Worm (Caenorhabditis elegans) whole organism, L3 larva: ENCODE results near the gene ZK470.6.
A peak's percentile ranks its signal among the peaks of the same experiment; 100 is the strongest.

Experiments
- R02D3.7 ChIP-seq: fragments of 150-350 bp; optimal IDR thresholded peaks from 2 replicates; lab custom pipeline; 2014; ENCODE audit warnings: missing biosample characterization, missing genetic modification characterization
- ZK546.5 ChIP-seq: sonication (generic microtip); optimal IDR thresholded peaks from 2 replicates; lab custom pipeline; 2017; ENCODE audit warnings: missing biosample characterization, missing genetic modification characterization
- aly-2 ChIP-seq: fragments of 150-350 bp; optimal IDR thresholded peaks from 2 replicates; lab custom pipeline; 2014; ENCODE audit warnings: missing biosample characterization, missing genetic modification characterization
- ama-1 ChIP-seq: fragments of 150-350 bp; optimal IDR thresholded peaks from 2 replicates; lab custom pipeline; 2018
- ceh-16 ChIP-seq: sonication (generic microtip); optimal IDR thresholded peaks from 2 replicates; lab custom pipeline; 2017; ENCODE audit warnings: missing biosample characterization, missing genetic modification characterization
- ceh-28 ChIP-seq: fragments of 150-350 bp; optimal IDR thresholded peaks from 2 replicates; lab custom pipeline; 2014; ENCODE audit warnings: missing biosample characterization, missing genetic modification reagents, missing genetic modification characterization
- ceh-82 ChIP-seq: fragments of 150-350 bp; optimal IDR thresholded peaks from 2 replicates; lab custom pipeline; 2014; ENCODE audit warnings: missing biosample characterization, missing genetic modification characterization
- ceh-9 ChIP-seq: sonication (generic microtip); optimal IDR thresholded peaks from 2 replicates; lab custom pipeline; 2018; ENCODE audit warnings: missing biosample characterization, missing genetic modification characterization
- daf-12 ChIP-seq: fragments of 150-350 bp; optimal IDR thresholded peaks from 2 replicates; lab custom pipeline; 2014; ENCODE audit warnings: missing biosample characterization, missing genetic modification reagents, missing genetic modification characterization
- egl-27 ChIP-seq: sonication (generic microtip); optimal IDR thresholded peaks from 4 replicates; lab custom pipeline; 2017; ENCODE audit warnings: missing biosample characterization, missing genetic modification reagents, missing genetic modification characterization
- egl-5 ChIP-seq: fragments of 150-350 bp; optimal IDR thresholded peaks from 2 replicates; lab custom pipeline; 2017; ENCODE audit warnings: missing biosample characterization, missing genetic modification reagents, missing genetic modification characterization, inconsistent platforms
- elt-1 ChIP-seq: fragments of 150-350 bp; optimal IDR thresholded peaks from 2 replicates; lab custom pipeline; 2014; ENCODE audit warnings: missing biosample characterization, missing genetic modification characterization
- elt-2 ChIP-seq: sonication (generic microtip); optimal IDR thresholded peaks from 2 replicates; lab custom pipeline; 2016; ENCODE audit warnings: missing genetic modification reagents, mild to moderate bottlenecking, missing genetic modification characterization, missing compliant biosample characterization
- elt-3 ChIP-seq, 3 experiments: fragments of 150-350 bp in 1 of 3; sonication (generic microtip) in 2 of 3; optimal IDR thresholded peaks; 2 replicates in 2 of 3; 4 replicates in 1 of 3; lab custom pipeline; 2014 to 2017; ENCODE audit warnings: missing biosample characterization in 3 of 3, missing genetic modification characterization in 3 of 3
- eor-1 ChIP-seq, 2 experiments: fragments of 150-350 bp; optimal IDR thresholded peaks; 2 replicates each; lab custom pipeline; 2014 to 2018; ENCODE audit warnings: missing biosample characterization in 2 of 2, missing genetic modification characterization in 2 of 2
- fkh-10 ChIP-seq: sonication (generic microtip); optimal IDR thresholded peaks from 2 replicates; lab custom pipeline; 2017; ENCODE audit warnings: missing biosample characterization, missing genetic modification reagents, missing genetic modification characterization
- fkh-2 ChIP-seq: fragments of 150-350 bp; optimal IDR thresholded peaks from 2 replicates; lab custom pipeline; 2014; ENCODE audit warnings: missing biosample characterization, missing genetic modification reagents, missing genetic modification characterization
- fos-1 ChIP-seq: fragments of 150-350 bp; optimal IDR thresholded peaks from 2 replicates; lab custom pipeline; 2014; ENCODE audit warnings: missing biosample characterization, missing genetic modification characterization
- hmg-11 ChIP-seq: sonication (generic microtip); optimal IDR thresholded peaks from 2 replicates; lab custom pipeline; 2016; ENCODE audit warnings: missing genetic modification characterization, missing compliant biosample characterization
- jun-1 ChIP-seq: fragments of 150-350 bp; optimal IDR thresholded peaks from 2 replicates; lab custom pipeline; 2014; ENCODE audit warnings: missing biosample characterization, missing genetic modification reagents, missing genetic modification characterization
- lin-15B ChIP-seq: fragments of 150-350 bp; optimal IDR thresholded peaks from 2 replicates; lab custom pipeline; 2014; ENCODE audit warnings: missing biosample characterization, missing genetic modification characterization
- lin-39 ChIP-seq: fragments of 150-350 bp; optimal IDR thresholded peaks from 2 replicates; lab custom pipeline; 2018; ENCODE audit warnings: missing biosample characterization, missing genetic modification reagents, missing genetic modification characterization
- mdl-1 ChIP-seq: fragments of 150-350 bp; optimal IDR thresholded peaks from 2 replicates; lab custom pipeline; 2014; ENCODE audit warnings: missing biosample characterization, missing genetic modification characterization
- mml-1 ChIP-seq: fragments of 150-350 bp; sonication (generic microtip); optimal IDR thresholded peaks from 3 replicates; lab custom pipeline; 2014; ENCODE audit warnings: missing biosample characterization, missing genetic modification characterization
- nfya-1 ChIP-seq: sonication (generic microtip); optimal IDR thresholded peaks from 2 replicates; lab custom pipeline; 2017; ENCODE audit warnings: missing genetic modification characterization, mild to moderate bottlenecking, missing compliant biosample characterization, antibody characterized with exemption, moderate library complexity; ENCODE audit not compliant: insufficient read depth
- nhr-11 ChIP-seq: fragments of 150-350 bp; optimal IDR thresholded peaks from 2 replicates; lab custom pipeline; 2014; ENCODE audit warnings: missing biosample characterization, missing genetic modification characterization
- nhr-12 ChIP-seq: fragments of 150-350 bp; optimal IDR thresholded peaks from 2 replicates; lab custom pipeline; 2014; ENCODE audit warnings: missing biosample characterization, missing genetic modification characterization
- nhr-23 ChIP-seq: fragments of 150-350 bp; optimal IDR thresholded peaks from 2 replicates; lab custom pipeline; 2014; ENCODE audit warnings: missing biosample characterization, missing genetic modification reagents, missing genetic modification characterization
- nhr-237 ChIP-seq: fragments of 150-350 bp; optimal IDR thresholded peaks from 2 replicates; lab custom pipeline; 2014; ENCODE audit warnings: missing biosample characterization, missing genetic modification characterization
- nhr-43 ChIP-seq: sonication (generic microtip); optimal IDR thresholded peaks from 2 replicates; lab custom pipeline; 2016; ENCODE audit warnings: mild to moderate bottlenecking, missing genetic modification characterization, missing compliant biosample characterization; ENCODE audit not compliant: poor library complexity, severe bottlenecking
- nhr-67 ChIP-seq: fragments of 150-350 bp; optimal IDR thresholded peaks from 2 replicates; lab custom pipeline; 2014; ENCODE audit warnings: missing biosample characterization, missing genetic modification characterization
- nhr-76 ChIP-seq: fragments of 150-350 bp; sonication (generic microtip); optimal IDR thresholded peaks from 5 replicates; lab custom pipeline; 2014; ENCODE audit warnings: missing biosample characterization, missing genetic modification characterization
- nhr-77 ChIP-seq: fragments of 150-350 bp; optimal IDR thresholded peaks from 2 replicates; lab custom pipeline; 2014; ENCODE audit warnings: missing biosample characterization, missing genetic modification characterization
- pha-4 ChIP-seq: fragments of 150-350 bp; optimal IDR thresholded peaks from 2 replicates; lab custom pipeline; 2014; ENCODE audit warnings: missing biosample characterization, missing genetic modification reagents, missing genetic modification characterization
- pqm-1 ChIP-seq: fragments of 150-350 bp; optimal IDR thresholded peaks from 2 replicates; lab custom pipeline; 2017; ENCODE audit warnings: missing biosample characterization, missing genetic modification characterization, inconsistent platforms
- skn-1 ChIP-seq: fragments of 150-350 bp; optimal IDR thresholded peaks from 2 replicates; lab custom pipeline; 2014; ENCODE audit warnings: missing biosample characterization, missing genetic modification characterization
- snpc-4 ChIP-seq: fragments of 150-350 bp; optimal IDR thresholded peaks from 2 replicates; lab custom pipeline; 2014; ENCODE audit warnings: missing biosample characterization, missing genetic modification characterization
- tbx-2 ChIP-seq: sonication (generic microtip); optimal IDR thresholded peaks from 2 replicates; lab custom pipeline; 2016; ENCODE audit warnings: mild to moderate bottlenecking, missing genetic modification characterization, missing compliant biosample characterization
- unc-39 ChIP-seq: sonication (generic microtip); optimal IDR thresholded peaks from 4 replicates; lab custom pipeline; 2017; ENCODE audit warnings: missing biosample characterization, missing genetic modification characterization
- zag-1 ChIP-seq: fragments of 150-350 bp; optimal IDR thresholded peaks from 2 replicates; lab custom pipeline; 2014; ENCODE audit warnings: missing biosample characterization, missing genetic modification characterization
- ztf-11 ChIP-seq: fragments of 150-350 bp; optimal IDR thresholded peaks from 2 replicates; lab custom pipeline; 2014; ENCODE audit warnings: missing biosample characterization, missing genetic modification characterization

The ZK470.6 gene

ce11 chrX:4222200-4222599 lies 44.9 kb upstream of the ZK470.6 start:
- TF ChIP-seq nfya-1 (tag; lab: Kevin White, UChicago) (peak; percentile 94), lin-15B (tag; lab: Kevin White, UChicago) (peak; percentile 23), ceh-28 (tag; lab: Kevin White, UChicago) (no peak)

- TF ChIP-seq nhr-12 (no peak), nfya-1 (tag; lab: Kevin White, UChicago) (peak; percentile 20), elt-2 (tag; lab: Kevin White, UChicago) (no peak), R02D3.7 (tag; lab: Kevin White, UChicago) (no peak), elt-1 (tag; lab: Kevin White, UChicago) (no peak)
Measured at ce11 chrX:4219487-4219886, 42.2 kb upstream of the ZK470.6 start.

ce11 chrX:4218174-4218573 lies 40.9 kb upstream of the ZK470.6 start, which contains the start of gene W01H2.2:
Gene W01H2.2, minus strand, starts transcription at chrX:4218458.
- TF ChIP-seq nfya-1 (tag; lab: Kevin White, UChicago) = no peak
- no peak for TF ChIP-seq mdl-1
- TF ChIP-seq hmg-11 (tag; lab: Kevin White, UChicago) = peak; percentile 41
- TF ChIP-seq pqm-1 (tag; lab: Kevin White, UChicago) = no peak

ce11 chrX:4216894-4217293 lies 39.6 kb upstream of the ZK470.6 start, which contains the start of the genes F20B6.10 and hpk-1:
Gene F20B6.10, minus strand, starts transcription at chrX:4217196.
Gene hpk-1, minus strand, starts transcription at chrX:4217290.
- no peak for TF ChIP-seq nhr-43 (tag; lab: Kevin White, UChicago)
- TF ChIP-seq ceh-16 (tag; lab: Kevin White, UChicago) = no peak
- TF ChIP-seq ceh-9 = no peak
- no peak for TF ChIP-seq egl-27 (tag; lab: Kevin White, UChicago)
- TF ChIP-seq pha-4 (tag; lab: Kevin White, UChicago) = no peak
- TF ChIP-seq ZK546.5 (tag; lab: Kevin White, UChicago) = no peak
- no peak for TF ChIP-seq jun-1
- TF ChIP-seq nhr-11 (tag; lab: Kevin White, UChicago) = no peak
- TF ChIP-seq, all 47 proteins: peak for 0

- TF ChIP-seq egl-27 (tag; lab: Kevin White, UChicago) = no peak
- TF ChIP-seq ztf-11 (tag; lab: Kevin White, UChicago) = no peak
- no peak for TF ChIP-seq mml-1 (tag; lab: Kevin White, UChicago)
- no peak for TF ChIP-seq elt-1 (tag; lab: Kevin White, UChicago)
- TF ChIP-seq unc-39 (tag; lab: Kevin White, UChicago) = no peak
- TF ChIP-seq nfya-1 (tag; lab: Kevin White, UChicago) = no peak
- no peak for TF ChIP-seq ama-1 (lab: Kevin White, UChicago)
- no peak for TF ChIP-seq ceh-9
- TF ChIP-seq pqm-1 (tag; lab: Kevin White, UChicago) = peak; percentile 46
- no peak for TF ChIP-seq mdl-1
- TF ChIP-seq egl-5 (tag; lab: Kevin White, UChicago) = peak; percentile 11
- TF ChIP-seq ceh-28 (tag; lab: Kevin White, UChicago) = peak; percentile 16
- TF ChIP-seq lin-39 (tag; lab: Kevin White, UChicago) = no peak
- no peak for TF ChIP-seq nhr-76 (tag; lab: Kevin White, UChicago)
- no peak for TF ChIP-seq ZK546.5 (tag; lab: Kevin White, UChicago)
- no peak for TF ChIP-seq nhr-67 (tag; lab: Kevin White, UChicago)
- TF ChIP-seq aly-2 (tag; lab: Kevin White, UChicago) = no peak
- TF ChIP-seq ceh-16 (tag; lab: Kevin White, UChicago) = no peak
- TF ChIP-seq nhr-23 = peak; percentile 32
- TF ChIP-seq nhr-77 (tag; lab: Kevin White, UChicago) = no peak
- TF ChIP-seq ceh-82 (tag; lab: Kevin White, UChicago) = no peak
- no peak for TF ChIP-seq nhr-11 (tag; lab: Kevin White, UChicago)
- TF ChIP-seq fkh-2 (tag; lab: Kevin White, UChicago) = no peak
- TF ChIP-seq daf-12 (tag; lab: Kevin White, UChicago) = no peak
- TF ChIP-seq fkh-10 = no peak
- no peak for TF ChIP-seq tbx-2
- TF ChIP-seq pha-4 (tag; lab: Kevin White, UChicago) = peak; percentile 22
- no peak for TF ChIP-seq elt-3 (tag; optimal IDR thresholded peaks at IDR 0.05; lab: Kevin White, UChicago)
- TF ChIP-seq elt-2 (tag; lab: Kevin White, UChicago) = peak; percentile 85
- no peak for TF ChIP-seq eor-1 (tag; optimal IDR thresholded peaks at IDR 0.05; lab: Kevin White, UChicago)
- TF ChIP-seq snpc-4 (tag; lab: Kevin White, UChicago) = no peak
- TF ChIP-seq zag-1 (tag; lab: Kevin White, UChicago) = no peak
- TF ChIP-seq fos-1 (tag; lab: Kevin White, UChicago) = no peak
- TF ChIP-seq nhr-237 (tag; lab: Kevin White, UChicago) = no peak
- TF ChIP-seq hmg-11 (tag; lab: Kevin White, UChicago) = no peak
- TF ChIP-seq jun-1 = no peak
- TF ChIP-seq skn-1 (tag; lab: Kevin White, UChicago) = no peak
Measured at ce11 chrX:4215500-4216107, 38.3 kb upstream of the ZK470.6 start.
